Fruit fly (Drosophila melanogaster) whole organism, wandering third instar larva: ENCODE measurements around the gene CG43367.

ENCODE experiments used
- Abd-B ChIP-seq: fragments of >200 bp; optimal IDR thresholded peaks from 2 replicates; lab custom pipeline; 2017; ENCODE audit warnings: missing biosample characterization, missing genetic modification characterization
- CG32264 ChIP-seq: fragments of 200-800 bp; sonication (Bioruptor generic); optimal IDR thresholded peaks from 2 replicates; lab custom pipeline; 2016; ENCODE audit warnings: missing biosample characterization, missing genetic modification characterization
- CG9705 ChIP-seq: fragments of 200-800 bp; sonication (Bioruptor generic); optimal IDR thresholded peaks from 2 replicates; lab custom pipeline; 2018; ENCODE audit warnings: missing biosample characterization, mild to moderate bottlenecking, missing genetic modification characterization
- CrebA ChIP-seq: fragments of 200-800 bp; sonication (Bioruptor generic); optimal IDR thresholded peaks from 2 replicates; lab custom pipeline; 2016; ENCODE audit warnings: missing biosample characterization, mild to moderate bottlenecking, missing genetic modification characterization, borderline replicate concordance
- Dfd ChIP-seq: fragments of >200 bp; optimal IDR thresholded peaks from 2 replicates; lab custom pipeline; 2017; ENCODE audit warnings: missing biosample characterization, missing genetic modification characterization
- Dif ChIP-seq: fragments of 200-275, 200-300 bp; sonication (Bioruptor generic); optimal IDR thresholded peaks from 2 replicates; lab custom pipeline; 2018; ENCODE audit warnings: missing biosample characterization, missing genetic modification characterization; ENCODE audit not compliant: partially characterized antibody
- GATAd ChIP-seq: sonication (Bioruptor generic); optimal IDR thresholded peaks from 2 replicates; lab custom pipeline; 2016; ENCODE audit warnings: missing biosample characterization, missing genetic modification characterization
- HLH106 ChIP-seq: fragments of 200-800 bp; optimal IDR thresholded peaks from 3 replicates; lab custom pipeline; 2019; ENCODE audit warnings: missing biosample characterization, mild to moderate bottlenecking, missing genetic modification characterization, moderate library complexity
- Hnf4 ChIP-seq: fragments of 200-800 bp; sonication (Bioruptor generic); optimal IDR thresholded peaks from 2 replicates; lab custom pipeline; 2016; ENCODE audit warnings: missing biosample characterization, mild to moderate bottlenecking, missing genetic modification characterization
- Hr78 ChIP-seq: fragments of >200 bp; optimal IDR thresholded peaks from 2 replicates; lab custom pipeline; 2017; ENCODE audit warnings: missing biosample characterization, missing genetic modification characterization
- Hr83 ChIP-seq: fragments of 200-300 bp; sonication (Bioruptor generic); optimal IDR thresholded peaks from 2 replicates; lab custom pipeline; 2016; ENCODE audit warnings: missing biosample characterization, mild to moderate bottlenecking, missing genetic modification characterization, moderate library complexity; ENCODE audit not compliant: poor library complexity, severe bottlenecking
- Jra ChIP-seq: sonication (Bioruptor generic); optimal IDR thresholded peaks from 2 replicates; lab custom pipeline; 2016; ENCODE audit warnings: missing biosample characterization, missing genetic modification characterization
- Mio ChIP-seq: sonication (Bioruptor generic); optimal IDR thresholded peaks from 2 replicates; lab custom pipeline; 2016; ENCODE audit warnings: missing biosample characterization, missing genetic modification characterization
- Myc ChIP-seq: fragments of >200 bp; optimal IDR thresholded peaks from 2 replicates; lab custom pipeline; 2017
- N ChIP-seq: fragments of >200 bp; optimal IDR thresholded peaks from 2 replicates; lab custom pipeline; 2018; ENCODE audit warnings: missing biosample characterization, missing external identifiers, missing genetic modification characterization
- OdsH ChIP-seq: fragments of 200-800 bp; sonication (Bioruptor generic); optimal IDR thresholded peaks from 2 replicates; lab custom pipeline; 2016; ENCODE audit warnings: missing biosample characterization, mild to moderate bottlenecking, missing genetic modification characterization
- Rel ChIP-seq, 2 experiments: fragments of 200-800 bp; sonication (Bioruptor generic) in 1 of 2; optimal IDR thresholded peaks; 2 replicates in 1 of 2; 3 replicates in 1 of 2; lab custom pipeline; 2016 to 2019; ENCODE audit warnings: mild to moderate bottlenecking in 2 of 2, missing biosample characterization in 2 of 2, missing genetic modification characterization in 2 of 2, moderate library complexity in 1 of 2
- Sp1 ChIP-seq: fragments of 200-800 bp; sonication (Bioruptor generic); optimal IDR thresholded peaks from 3 replicates; lab custom pipeline; 2019; ENCODE audit warnings: missing biosample characterization, mild to moderate bottlenecking, missing genetic modification characterization, moderate library complexity
- Vsx2 ChIP-seq: fragments of 200-300, 225-300 bp; sonication (Bioruptor generic); optimal IDR thresholded peaks from 2 replicates; lab custom pipeline; 2018; ENCODE audit warnings: missing biosample characterization, missing genetic modification characterization; ENCODE audit not compliant: partially characterized antibody
- br ChIP-seq: fragments of 200-800 bp; sonication (Bioruptor generic); optimal IDR thresholded peaks from 2 replicates; lab custom pipeline; 2016; ENCODE audit warnings: missing biosample characterization, missing genetic modification characterization
- brk ChIP-seq: fragments of 200-800 bp; sonication (Bioruptor generic); optimal IDR thresholded peaks from 2 replicates; lab custom pipeline; 2016; ENCODE audit warnings: missing biosample characterization, mild to moderate bottlenecking, missing genetic modification characterization
- dl ChIP-seq, 2 experiments: fragments of 175-275, 200-275 bp in 1 of 2; fragments of 200-275 bp in 1 of 2; sonication (Bioruptor generic); optimal IDR thresholded peaks; lab custom pipeline; 2018; ENCODE audit warnings: mild to moderate bottlenecking in 2 of 2, missing biosample characterization in 2 of 2, missing genetic modification characterization in 2 of 2, moderate library complexity in 2 of 2; ENCODE audit not compliant: partially characterized antibody in 2 of 2, insufficient read depth in 1 of 2
- dmrt93B ChIP-seq: fragments of 200-800 bp; sonication (Bioruptor generic); optimal IDR thresholded peaks from 2 replicates; lab custom pipeline; 2018; ENCODE audit warnings: missing biosample characterization, mild to moderate bottlenecking, missing genetic modification characterization
- dsf ChIP-seq: sonication (Bioruptor generic); optimal IDR thresholded peaks from 2 replicates; lab custom pipeline; 2016; ENCODE audit warnings: missing biosample characterization, missing genetic modification characterization, borderline replicate concordance
- ey ChIP-seq: fragments of 200-800 bp; sonication (Bioruptor generic); optimal IDR thresholded peaks from 2 replicates; lab custom pipeline; 2016; ENCODE audit warnings: missing biosample characterization, missing genetic modification characterization
- foxo ChIP-seq, 2 experiments: fragments of 200-800 bp; sonication (Bioruptor generic); optimal IDR thresholded peaks; 2 replicates in 1 of 2; 3 replicates in 1 of 2; lab custom pipeline; 2016 to 2017; ENCODE audit warnings: missing biosample characterization in 2 of 2, missing genetic modification characterization in 2 of 2
- fru ChIP-seq: fragments of 200-800 bp; sonication (Bioruptor generic); optimal IDR thresholded peaks from 3 replicates; lab custom pipeline; 2016; ENCODE audit warnings: missing biosample characterization, mild to moderate bottlenecking, missing genetic modification characterization
- h ChIP-seq: fragments of 200-800 bp; sonication (Bioruptor generic); optimal IDR thresholded peaks from 3 replicates; lab custom pipeline; 2016; ENCODE audit warnings: missing biosample characterization, mild to moderate bottlenecking, missing genetic modification characterization
- jim ChIP-seq: fragments of 175-275, 200-325 bp; sonication (Bioruptor generic); optimal IDR thresholded peaks from 2 replicates; lab custom pipeline; 2016; ENCODE audit warnings: missing biosample characterization, mild to moderate bottlenecking, missing genetic modification characterization
- lola ChIP-seq: fragments of >200 bp; optimal IDR thresholded peaks from 2 replicates; lab custom pipeline; 2017; ENCODE audit warnings: missing biosample characterization, missing genetic modification characterization
- pan ChIP-seq: fragments of >200 bp; optimal IDR thresholded peaks from 2 replicates; lab custom pipeline; 2017
- psq ChIP-seq: fragments of 200-800 bp; sonication (Bioruptor generic); optimal IDR thresholded peaks from 3 replicates; lab custom pipeline; 2017; ENCODE audit warnings: missing biosample characterization, mild to moderate bottlenecking, missing genetic modification characterization, moderate library complexity
- rgr ChIP-seq: fragments of 200-800 bp; sonication (Bioruptor generic); optimal IDR thresholded peaks from 3 replicates; lab custom pipeline; 2016; ENCODE audit warnings: missing biosample characterization, mild to moderate bottlenecking, missing genetic modification characterization
- sage ChIP-seq: fragments of 200-800 bp; sonication (Bioruptor generic); optimal IDR thresholded peaks from 2 replicates; lab custom pipeline; 2016; ENCODE audit warnings: missing biosample characterization, mild to moderate bottlenecking, missing genetic modification characterization
- sv ChIP-seq: fragments of 200-800 bp; sonication (Bioruptor generic); optimal IDR thresholded peaks from 3 replicates; lab custom pipeline; 2016; ENCODE audit warnings: missing biosample characterization, missing genetic modification characterization
- tai ChIP-seq: sonication (Bioruptor generic); optimal IDR thresholded peaks from 2 replicates; lab custom pipeline; 2016; ENCODE audit warnings: missing biosample characterization, missing genetic modification characterization
- usp ChIP-seq: fragments of >200 bp; optimal IDR thresholded peaks from 2 replicates; lab custom pipeline; 2017; ENCODE audit warnings: missing biosample characterization, missing genetic modification characterization
- woc ChIP-seq: sonication (Bioruptor generic); optimal IDR thresholded peaks from 2 replicates; lab custom pipeline; 2016; ENCODE audit warnings: missing biosample characterization, mild to moderate bottlenecking, missing genetic modification characterization

CG43367 gene

DNA sequence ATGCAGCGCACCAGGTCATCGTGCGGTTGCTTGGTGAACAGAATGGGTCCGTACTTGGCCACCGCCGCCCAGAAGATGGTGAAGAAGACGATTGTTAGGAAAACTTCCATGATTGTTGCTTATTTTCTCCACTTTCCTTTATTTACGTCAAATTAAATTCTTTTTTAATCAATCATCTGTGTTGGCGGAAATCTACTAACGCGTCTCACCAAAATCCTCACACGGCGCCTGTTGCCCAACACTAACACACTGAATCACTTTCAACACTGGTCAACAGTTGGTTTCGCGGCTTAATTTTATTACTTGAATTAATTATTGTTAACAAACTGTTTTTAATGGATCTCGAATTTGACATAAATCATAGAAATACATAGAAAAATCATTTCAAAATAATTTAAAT, 7.1 kb upstream of the CG43367 start, which contains the start of gene VhaM9.7-c:
TSS of gene VhaM9.7-c (minus strand) at position 207 of the 400 bp plus-strand sequence.
- TF ChIP-seq Dif (GFP tag; lab: Kevin White, UChicago) (no peak), Vsx2 (GFP tag; lab: Kevin White, UChicago) (no peak), psq (GFP tag; lab: Kevin White, UChicago) (peak; percentile 24), N (GFP tag; lab: Kevin White, UChicago) (no peak), usp (GFP tag; lab: Kevin White, UChicago) (no peak), Jra (peak; percentile 59), HLH106 (tag; lab: Kevin White, UChicago) (peak; percentile 27), Rel (GFP tag; optimal IDR thresholded peaks at IDR 0.05; lab: Kevin White, UChicago) (no peak), Rel (tag; optimal IDR thresholded peaks at IDR 0.05; lab: Kevin White, UChicago) (no peak), rgr (GFP tag; lab: Kevin White, UChicago) (peak; percentile 70), Mio (GFP tag; lab: Kevin White, UChicago) (no peak), dsf (peak; percentile 17), Hr83 (GFP tag; lab: Kevin White, UChicago) (peak; percentile 75), h (GFP tag; lab: Kevin White, UChicago) (peak; percentile 62), OdsH (GFP tag; lab: Kevin White, UChicago) (peak; percentile 39), CrebA (no peak), Myc (no peak), brk (GFP tag; lab: Kevin White, UChicago) (no peak), br (peak; percentile 4), pan (lab: Kevin White, UChicago) (no peak), fru (peak; percentile 44), Hnf4 (GFP tag; lab: Kevin White, UChicago) (no peak), dl (GFP tag; optimal IDR thresholded peaks at IDR 0.05; lab: Kevin White, UChicago; ENCODE audit: insufficient read depth in 1 of 2, partially characterized antibody in 2 of 2) (no peak), woc (no peak), jim (GFP tag; lab: Kevin White, UChicago) (no peak), Hr78 (no peak), GATAd (GFP tag; lab: Kevin White, UChicago) (peak; percentile 2), foxo (GFP tag; optimal IDR thresholded peaks at IDR 0.05; lab: Kevin White, UChicago) (peak in 1 of 2 experiments; percentile 62), dmrt93B (GFP tag; lab: Kevin White, UChicago) (no peak), Dfd (no peak), CG9705 (peak; percentile 18), sv (GFP tag; lab: Kevin White, UChicago) (peak; percentile 34), sage (GFP tag; lab: Kevin White, UChicago) (no peak), lola (GFP tag; lab: Kevin White, UChicago) (no peak), tai (GFP tag; lab: Kevin White, UChicago) (no peak), Sp1 (GFP tag; lab: Kevin White, UChicago) (no peak), Abd-B (no peak), ey (GFP tag; lab: Kevin White, UChicago) (peak; percentile 22), CG32264 (GFP tag; lab: Kevin White, UChicago) (no peak)

DNA sequence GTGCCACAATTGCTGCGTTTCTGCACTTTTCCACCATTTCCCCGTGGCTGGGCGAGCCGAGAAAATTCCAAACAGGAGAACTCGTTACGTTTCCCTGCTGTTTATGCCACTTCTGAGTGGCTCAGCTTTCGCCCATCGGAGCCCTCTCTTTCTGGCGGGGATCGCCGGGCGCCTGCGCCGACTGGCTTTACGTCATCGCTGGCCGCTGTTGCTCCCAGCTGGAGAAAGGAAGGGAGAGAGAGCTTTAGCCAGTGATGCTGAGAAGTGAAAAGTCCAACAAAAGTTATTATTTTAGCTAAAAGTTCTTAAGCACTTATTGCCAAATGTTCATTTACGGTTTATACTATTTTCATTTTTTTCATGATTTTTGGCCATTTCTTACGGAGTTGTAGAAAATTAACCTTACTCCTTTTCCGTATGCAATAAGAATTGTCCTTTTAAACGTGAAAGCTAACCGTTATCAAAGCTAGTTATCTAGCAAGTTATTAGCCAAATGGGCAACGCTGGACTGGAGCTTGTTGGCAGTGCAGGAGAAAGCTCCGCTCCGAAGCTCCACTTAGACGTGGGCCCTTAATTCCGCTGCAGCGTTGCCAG, 5.8 kb upstream of the CG43367 start, which contains the start of the genes Teh2 and tipE:
TSS of gene Teh2 (minus strand) at position 94 of the 594 bp plus-strand sequence.
TSS of gene tipE (plus strand) at position 570 of the 594 bp plus-strand sequence.
- no peak for TF ChIP-seq Hnf4 (GFP tag; lab: Kevin White, UChicago)
- TF ChIP-seq Myc, result peak; percentile 64
- peak; percentile 9 for TF ChIP-seq woc

DNA sequence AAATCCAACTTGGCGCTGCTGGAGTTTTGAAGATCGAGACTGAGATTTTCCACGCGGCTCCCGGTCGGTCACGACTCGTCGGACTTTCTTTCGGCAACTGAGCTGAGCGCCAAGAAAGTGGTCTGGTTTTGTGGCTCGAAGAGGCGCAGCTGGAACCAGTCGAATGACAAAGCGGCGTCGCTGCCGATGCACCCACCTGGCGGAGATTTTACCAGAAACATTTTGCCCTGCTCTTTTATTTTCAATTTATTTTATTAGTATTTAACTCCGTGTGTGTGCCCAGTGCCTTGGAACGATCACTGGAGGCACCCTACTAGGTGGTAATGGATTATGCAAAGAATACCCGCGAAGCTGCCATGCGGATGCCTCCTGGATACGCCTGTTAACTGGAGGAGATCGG, 10.4 kb downstream of the CG43367 start, which contains the start of gene CG15005:
TSS of gene CG15005 (minus strand) at position 101 of the 400 bp plus-strand sequence.
- TF ChIP-seq jim (GFP tag; lab: Kevin White, UChicago), result no peak
- no peak for TF ChIP-seq lola (GFP tag; lab: Kevin White, UChicago)
- no peak for TF ChIP-seq Vsx2 (GFP tag; lab: Kevin White, UChicago)
- no peak for TF ChIP-seq sv (GFP tag; lab: Kevin White, UChicago)
- TF ChIP-seq CG32264 (GFP tag; lab: Kevin White, UChicago), result no peak
- TF ChIP-seq GATAd (GFP tag; lab: Kevin White, UChicago), result no peak
- no peak for TF ChIP-seq Jra
- TF ChIP-seq woc, result no peak
- TF ChIP-seq Mio (GFP tag; lab: Kevin White, UChicago), result no peak
